Worm (Caenorhabditis elegans): ENCODE results near the gene rpia-1.

Gene rpia-1

ce11 chrIII:7142172-7142601, 19.3 kb downstream of the rpia-1 start (continued):
- TF ChIP-seq lsy-2 (tag; optimal IDR thresholded peaks at IDR 0.05) (peak in 1 of 2 experiments; percentile 30), nhr-47 (tag; optimal IDR thresholded peaks at IDR 0.05) (peak; percentile 74), alr-1 (tag; optimal IDR thresholded peaks at IDR 0.05; ENCODE audit: borderline replicate concordance) (no peak), efl-3 (GFP tag; optimal IDR thresholded peaks at IDR 0.05) (no peak), nhr-28 (tag; optimal IDR thresholded peaks at IDR 0.05) (no peak), dsc-1 (tag; optimal IDR thresholded peaks at IDR 0.05) (peak; percentile 33), nhr-71 (tag; optimal IDR thresholded peaks at IDR 0.05) (peak; percentile 68), nhr-237 (tag; optimal IDR thresholded peaks at IDR 0.05) (no peak), tlp-1 (tag; optimal IDR thresholded peaks at IDR 0.05) (no peak), ztf-11 (tag; optimal IDR thresholded peaks at IDR 0.05) (no peak), lin-14 (GFP tag; optimal IDR thresholded peaks at IDR 0.05) (peak; percentile 35), C34B4.2 (tag; optimal IDR thresholded peaks at IDR 0.05) (no peak), lin-39 (tag; optimal IDR thresholded peaks at IDR 0.05) (peak; percentile 17), ets-5 (GFP tag; IDR thresholded peaks at IDR 0.05) (no peak), unc-98 (GFP tag; IDR thresholded peaks at IDR 0.05) (no peak), swsn-7 (tag; optimal IDR thresholded peaks at IDR 0.05) (peak; percentile 56), pqm-1 (tag; optimal IDR thresholded peaks at IDR 0.05) (no peak), aha-1 (tag; optimal IDR thresholded peaks at IDR 0.05) (no peak), C16A3.4 (tag; optimal IDR thresholded peaks at IDR 0.05) (no peak), lin-15B (tag; optimal IDR thresholded peaks at IDR 0.05) (no peak), vab-15 (tag; optimal IDR thresholded peaks at IDR 0.05) (no peak), egl-27 (tag; optimal IDR thresholded peaks at IDR 0.05) (peak in 1 of 2 experiments; percentile 12), rnt-1 (tag; optimal IDR thresholded peaks at IDR 0.05) (peak; percentile 33), fos-1 (tag; optimal IDR thresholded peaks at IDR 0.05) (no peak), nhr-12 (tag; optimal IDR thresholded peaks at IDR 0.05) (no peak), zip-4 (GFP tag; optimal IDR thresholded peaks at IDR 0.05) (peak; percentile 32), unc-30 (tag; optimal IDR thresholded peaks at IDR 0.05) (no peak), nhr-19 (GFP tag; conservative IDR thresholded peaks at IDR 0.05) (peak; percentile 67), ama-1 (optimal IDR thresholded peaks at IDR 0.05) (peak; percentile 42), Y116A8C.19 (tag; optimal IDR thresholded peaks at IDR 0.05; ENCODE audit: borderline replicate concordance) (no peak), unc-62 (GFP tag; optimal IDR thresholded peaks at IDR 0.05) (no peak)

- TF ChIP-seq lin-14 (GFP tag; optimal IDR thresholded peaks at IDR 0.05) (peak; percentile 35), nhr-71 (tag; optimal IDR thresholded peaks at IDR 0.05) (no peak), C16A3.4 (tag; optimal IDR thresholded peaks at IDR 0.05) (no peak), Y116A8C.19 (tag; optimal IDR thresholded peaks at IDR 0.05; ENCODE audit: borderline replicate concordance) (no peak), unc-130 (tag; optimal IDR thresholded peaks at IDR 0.05) (no peak), ceh-8 (GFP tag; optimal IDR thresholded peaks at IDR 0.05) (peak; percentile 13)
Measured at ce11 chrIII:7144749-7145148, 21.8 kb downstream of the rpia-1 start, which contains the start of gene glr-2. Gene glr-2, minus strand, starts transcription at chrIII:7144959.

- TF ChIP-seq hlh-4 (tag; optimal IDR thresholded peaks at IDR 0.05) = no peak
- no peak for TF ChIP-seq vab-15 (tag; optimal IDR thresholded peaks at IDR 0.05)
- no peak for TF ChIP-seq dpl-1 (GFP tag; optimal IDR thresholded peaks at IDR 0.05)
- TF ChIP-seq zag-1 (tag; optimal IDR thresholded peaks at IDR 0.05) = no peak
- no peak for TF ChIP-seq mdl-1 (tag; optimal IDR thresholded peaks at IDR 0.05)
Measured at ce11 chrIII:7146341-7146740, 23.4 kb downstream of the rpia-1 start.

ce11 chrIII:7148191-7148590, 25.3 kb downstream of the rpia-1 start:
- TF ChIP-seq elt-3 (tag; optimal IDR thresholded peaks at IDR 0.05) (no peak), efl-1 (optimal IDR thresholded peaks at IDR 0.05) (no peak), efl-1 (GFP tag; optimal IDR thresholded peaks at IDR 0.05 in 1 of 2) (peak in 1 of 2 experiments; percentile 86), jun-1 (tag; optimal IDR thresholded peaks at IDR 0.05) (no peak)
